Worm (Caenorhabditis elegans) whole organism, early embryonic: ENCODE data around the gene repo-1.

ENCODE experiments used
- B0310.2 ChIP-seq: sonication (generic microtip); optimal IDR thresholded peaks from 2 replicates; lab custom pipeline; 2016; ENCODE audit warnings: mild to moderate bottlenecking, missing genetic modification characterization, missing compliant biosample characterization
- F13C5.2 ChIP-seq: sonication (generic microtip); optimal IDR thresholded peaks from 2 replicates; lab custom pipeline; 2017; ENCODE audit warnings: mild to moderate bottlenecking, missing genetic modification characterization, inconsistent platforms, missing compliant biosample characterization
- aly-1 ChIP-seq: sonication (generic microtip); optimal IDR thresholded peaks from 2 replicates; lab custom pipeline; 2016; ENCODE audit warnings: missing genetic modification characterization, missing compliant biosample characterization
- ama-1 ChIP-seq: fragments of 150-350 bp; optimal IDR thresholded peaks from 2 replicates; lab custom pipeline; 2014
- ceh-13 ChIP-seq: fragments of 200-800 bp; sonication (Bioruptor generic); optimal IDR thresholded peaks from 2 replicates; lab custom pipeline; 2018; ENCODE audit warnings: mild to moderate bottlenecking, missing genetic modification characterization, missing compliant biosample characterization
- ceh-36 ChIP-seq: sonication (generic microtip); optimal IDR thresholded peaks from 2 replicates; lab custom pipeline; 2016; ENCODE audit warnings: missing genetic modification characterization, inconsistent platforms, missing compliant biosample characterization
- ets-7 ChIP-seq: sonication (generic microtip); optimal IDR thresholded peaks from 2 replicates; lab custom pipeline; 2016; ENCODE audit warnings: missing genotype, missing genetic modification characterization, missing compliant biosample characterization
- flt-1 ChIP-seq: fragments of 200-800 bp; sonication (Bioruptor generic); IDR thresholded peaks from 2 replicates; pipeline ENCODE4 v1.3.6; 2022; ENCODE audit warnings: missing genetic modification characterization, missing compliant biosample characterization
- hmbx-1 ChIP-seq: sonication (generic microtip); optimal IDR thresholded peaks from 2 replicates; lab custom pipeline; 2016; ENCODE audit warnings: mild to moderate bottlenecking, missing genetic modification characterization, missing compliant biosample characterization
- hmg-4 ChIP-seq: fragments of 200-800 bp; sonication (Bioruptor generic); optimal IDR thresholded peaks from 2 replicates; lab custom pipeline; 2018; ENCODE audit warnings: mild to moderate bottlenecking, missing genetic modification characterization, missing compliant biosample characterization
- hnd-1 ChIP-seq: sonication (generic microtip); optimal IDR thresholded peaks from 2 replicates; lab custom pipeline; 2016; ENCODE audit warnings: missing genetic modification characterization, missing compliant biosample characterization
- pes-1 ChIP-seq: fragments of 200-800 bp; sonication (Bioruptor generic); IDR thresholded peaks from 2 replicates; pipeline ENCODE4 v1.3.6; 2022; ENCODE audit warnings: missing genetic modification reagents, missing genetic modification characterization, missing compliant biosample characterization
- scrt-1 ChIP-seq: fragments of 200-800 bp; sonication (Bioruptor generic); IDR thresholded peaks from 2 replicates; pipeline ENCODE4 v1.3.6; 2022; ENCODE audit warnings: missing genetic modification characterization, missing compliant biosample characterization
- sea-1 ChIP-seq: fragments of 200-800 bp; sonication (Bioruptor generic); conservative IDR thresholded peaks from 2 replicates; pipeline ENCODE4 v1.3.6; 2022; ENCODE audit warnings: missing genetic modification characterization, missing compliant biosample characterization
- tbx-11 ChIP-seq: fragments of 200-800 bp; sonication (Bioruptor generic); IDR thresholded peaks from 2 replicates; pipeline ENCODE4 v1.3.6; 2022; ENCODE audit warnings: missing genetic modification characterization, missing compliant biosample characterization
- tbx-37 ChIP-seq: fragments of 200-800 bp; sonication (Bioruptor generic); conservative IDR thresholded peaks from 2 replicates; pipeline ENCODE4 v1.3.6; 2022; ENCODE audit warnings: missing genetic modification reagents, missing genetic modification characterization, missing compliant biosample characterization
- tra-4 ChIP-seq: sonication (generic microtip); optimal IDR thresholded peaks from 2 replicates; lab custom pipeline; 2017; ENCODE audit warnings: missing genetic modification characterization, missing compliant biosample characterization

The repo-1 gene

ce11 chrIV:12084178-12084577 is at the start of gene repo-1:
repo-1 (plus strand) TSS chrIV:12084478.
- TF ChIP-seq ama-1 (lab: Kevin White, UChicago) = no peak
- TF ChIP-seq scrt-1 (GFP tag; lab: Robert Waterston, UW) = 0 out of 2 replicates have a peak, but pooled peaks have one; percentile 23

ce11 chrIV:12034776-12035175 is 49.5 kb upstream of the repo-1 start:
- TF ChIP-seq hmg-4 (GFP tag; lab: Kevin White, UChicago) (no peak), B0310.2 (no peak), pes-1 (GFP tag; lab: Robert Waterston, UW) (no peak), ceh-36 (no peak)

DNA sequence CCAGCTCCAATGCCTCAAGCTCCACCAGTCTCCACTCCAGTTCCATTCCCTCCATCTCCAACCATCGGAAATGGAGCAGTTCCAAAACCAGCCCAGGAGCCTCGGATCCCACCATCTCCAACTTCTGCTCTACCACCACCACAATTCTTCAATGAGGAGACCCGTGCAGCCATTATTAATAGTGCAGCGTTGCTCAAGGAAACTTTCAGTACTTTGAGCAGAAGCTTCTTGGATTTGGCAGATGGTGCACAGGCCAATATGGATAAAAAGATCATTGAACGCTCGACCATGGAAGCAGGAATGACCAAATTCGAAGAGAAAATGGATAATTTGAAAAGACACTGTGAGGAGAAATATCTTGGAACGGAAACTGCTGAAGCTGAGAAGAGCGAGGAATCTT is 48.9 kb upstream of the repo-1 start:
- TF ChIP-seq hnd-1 (tag; lab: Kevin White, UChicago) = no peak
- TF ChIP-seq flt-1 (GFP tag; lab: Robert Waterston, UW) = no peak
- TF ChIP-seq tbx-11 (GFP tag; lab: Robert Waterston, UW) = no peak
- no peak for TF ChIP-seq ceh-36
- no peak for TF ChIP-seq hmbx-1 (tag; lab: Kevin White, UChicago)
- no peak for TF ChIP-seq ama-1 (lab: Kevin White, UChicago)
- no peak for TF ChIP-seq tbx-37 (GFP tag; lab: Robert Waterston, UW)
- TF ChIP-seq F13C5.2 (tag; lab: Kevin White, UChicago) = no peak
- no peak for TF ChIP-seq ets-7 (tag; lab: Kevin White, UChicago)
- TF ChIP-seq B0310.2 = no peak

DNA sequence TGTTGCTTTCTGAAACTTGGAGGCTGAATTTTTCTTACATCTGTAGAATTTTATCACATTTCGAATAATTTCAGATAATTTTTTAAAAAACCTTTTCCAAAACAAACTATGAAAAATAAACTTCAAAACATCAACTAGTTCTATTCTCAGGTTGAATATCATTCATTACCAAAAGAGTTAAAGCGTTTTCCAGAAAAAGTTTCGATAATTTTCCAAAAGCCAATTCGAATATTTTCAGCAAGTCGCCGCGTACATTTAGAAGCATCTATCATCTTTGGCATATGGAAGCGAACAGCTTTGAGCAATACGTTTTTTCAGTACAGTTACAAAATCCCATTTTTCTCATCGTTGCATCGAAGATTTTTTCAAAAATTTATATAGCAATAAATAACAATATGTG is 47.4 kb upstream of the repo-1 start:
- TF ChIP-seq scrt-1 (GFP tag; lab: Robert Waterston, UW) = no peak
- no peak for TF ChIP-seq tra-4 (tag; lab: Kevin White, UChicago)
- TF ChIP-seq hmbx-1 (tag; lab: Kevin White, UChicago) = no peak
- TF ChIP-seq hmg-4 (GFP tag; lab: Kevin White, UChicago) = no peak
- TF ChIP-seq ceh-36 = no peak
- no peak for TF ChIP-seq tbx-11 (GFP tag; lab: Robert Waterston, UW)
- TF ChIP-seq tbx-37 (GFP tag; lab: Robert Waterston, UW) = no peak
- no peak for TF ChIP-seq flt-1 (GFP tag; lab: Robert Waterston, UW)
- no peak for TF ChIP-seq aly-1 (tag; lab: Kevin White, UChicago)
- TF ChIP-seq ceh-13 (GFP tag; lab: Kevin White, UChicago) = no peak

ce11 chrIV:12040431-12040830 is 43.8 kb upstream of the repo-1 start:
- no peak for TF ChIP-seq B0310.2
- no peak for TF ChIP-seq hmg-4 (GFP tag; lab: Kevin White, UChicago)
- no peak for TF ChIP-seq aly-1 (tag; lab: Kevin White, UChicago)
- TF ChIP-seq sea-1 (GFP tag; lab: Robert Waterston, UW) = no peak
- TF ChIP-seq F13C5.2 (tag; lab: Kevin White, UChicago) = no peak
- TF ChIP-seq ets-7 (tag; lab: Kevin White, UChicago) = no peak

ce11 chrIV:12043054-12043453 is 41.2 kb upstream of the repo-1 start:
- TF ChIP-seq aly-1 (tag; lab: Kevin White, UChicago) = no peak
- no peak for TF ChIP-seq ama-1 (lab: Kevin White, UChicago)
- TF ChIP-seq ceh-13 (GFP tag; lab: Kevin White, UChicago) = no peak
- no peak for TF ChIP-seq pes-1 (GFP tag; lab: Robert Waterston, UW)
- no peak for TF ChIP-seq hmbx-1 (tag; lab: Kevin White, UChicago)
- TF ChIP-seq tbx-37 (GFP tag; lab: Robert Waterston, UW) = no peak
- no peak for TF ChIP-seq B0310.2
- no peak for TF ChIP-seq ets-7 (tag; lab: Kevin White, UChicago)
- TF ChIP-seq tra-4 (tag; lab: Kevin White, UChicago) = no peak
- no peak for TF ChIP-seq tbx-11 (GFP tag; lab: Robert Waterston, UW)
- TF ChIP-seq F13C5.2 (tag; lab: Kevin White, UChicago) = no peak
- TF ChIP-seq hmg-4 (GFP tag; lab: Kevin White, UChicago) = no peak

ce11 chrIV:12044844-12045738 is 39.2 kb upstream of the repo-1 start:
- TF ChIP-seq tbx-11 (GFP tag; lab: Robert Waterston, UW) (no peak), hmg-4 (GFP tag; lab: Kevin White, UChicago) (no peak), tra-4 (tag; lab: Kevin White, UChicago) (no peak), tbx-37 (GFP tag; lab: Robert Waterston, UW) (no peak), ama-1 (lab: Kevin White, UChicago) (no peak), pes-1 (GFP tag; lab: Robert Waterston, UW) (no peak), B0310.2 (no peak)

DNA sequence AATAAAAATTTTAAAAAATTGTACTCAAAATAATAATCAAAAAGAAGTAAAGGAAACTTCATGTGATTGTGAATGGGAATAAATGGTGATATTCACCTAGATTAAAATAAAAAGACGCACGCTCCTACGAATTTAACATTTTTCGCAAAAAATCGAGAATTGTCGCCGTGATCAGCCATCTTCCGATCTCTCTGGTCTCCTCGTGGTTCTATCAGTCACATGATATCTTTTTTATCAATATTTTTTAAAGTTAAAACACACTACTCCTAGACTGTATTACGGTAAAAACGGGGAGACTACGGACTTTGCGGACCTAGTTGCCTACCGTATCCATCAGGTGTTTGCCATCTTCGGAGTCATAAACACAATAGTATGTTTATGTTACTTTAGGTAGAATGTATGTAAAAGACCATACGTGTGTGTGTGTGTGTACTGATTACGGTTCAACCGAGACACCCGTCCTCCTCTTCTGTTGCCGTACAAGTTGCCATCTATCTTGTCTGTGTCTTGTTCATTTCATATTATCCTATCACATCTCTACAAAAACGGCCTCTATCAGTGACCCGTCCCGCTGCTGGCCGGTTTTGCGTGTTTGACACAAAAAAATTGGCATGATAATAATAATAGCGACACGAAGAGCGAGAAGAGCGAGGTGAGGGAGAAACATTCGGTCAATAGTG is 37.6 kb upstream of the repo-1 start, which contains the start of gene T12G3.2:
TSS of gene T12G3.2 (minus strand) at position 444 of the 680 bp plus-strand sequence.
- TF ChIP-seq pes-1 (GFP tag; lab: Robert Waterston, UW) (no peak), ceh-13 (GFP tag; lab: Kevin White, UChicago) (no peak), flt-1 (GFP tag; lab: Robert Waterston, UW) (no peak), hmg-4 (GFP tag; lab: Kevin White, UChicago) (no peak), ceh-36 (no peak), hnd-1 (tag; lab: Kevin White, UChicago) (no peak), tra-4 (tag; lab: Kevin White, UChicago) (no peak), scrt-1 (GFP tag; lab: Robert Waterston, UW) (no peak), tbx-37 (GFP tag; lab: Robert Waterston, UW) (no peak), hmbx-1 (tag; lab: Kevin White, UChicago) (no peak), sea-1 (GFP tag; lab: Robert Waterston, UW) (no peak)
